Fruit fly (Drosophila melanogaster): ENCODE measurements around the gene REPTOR.
A peak's percentile ranks its signal among the peaks of the same experiment; 100 is the strongest.

The REPTOR gene

dm6 chr3R:24543033-24543675 lies 39.5 kb downstream of the REPTOR start (continued):
- TF ChIP-seq CG10267 (tag; optimal IDR thresholded peaks at IDR 0.05) = peak; percentile 72
- TF ChIP-seq Atf-2 (GFP tag; optimal IDR thresholded peaks at IDR 0.05) = peak; percentile 73
- TF ChIP-seq grn (GFP tag; optimal IDR thresholded peaks at IDR 0.05) = peak; percentile 57
- peak; percentile 67 for TF ChIP-seq disco-r (GFP tag; optimal IDR thresholded peaks at IDR 0.05)
- TF ChIP-seq NfI (GFP tag; optimal IDR thresholded peaks at IDR 0.05) = peak; percentile 97
- peak; percentile 20 for TF ChIP-seq CG33557 (GFP tag; optimal IDR thresholded peaks at IDR 0.05)
- TF ChIP-seq Hey (tag; optimal IDR thresholded peaks at IDR 0.05) = peak; percentile 84
- TF ChIP-seq CG10979 (tag; optimal IDR thresholded peaks at IDR 0.05) = peak; percentile 66
- TF ChIP-seq fd102C (GFP tag; optimal IDR thresholded peaks at IDR 0.05) = no peak
- TF ChIP-seq bcd (GFP tag; optimal IDR thresholded peaks at IDR 0.05) = peak; percentile 92
- TF ChIP-seq CG32772 (GFP tag; IDR thresholded peaks at IDR 0.05) = peak; percentile 93
- no peak for TF ChIP-seq pita (GFP tag; optimal IDR thresholded peaks at IDR 0.05)
- no peak for TF ChIP-seq Jarid2 (GFP tag; optimal IDR thresholded peaks at IDR 0.05)
- peak; percentile 88 for TF ChIP-seq Blimp-1 (GFP tag; optimal IDR thresholded peaks at IDR 0.05)
- TF ChIP-seq CG10654 (GFP tag; optimal IDR thresholded peaks at IDR 0.05) = peak; percentile 71
- no peak; the same call in 1 of the 2 replicates for TF ChIP-seq onecut (GFP tag; IDR thresholded peaks at IDR 0.05)
- peak; percentile 19 for TF ChIP-seq CG14710 (tag; optimal IDR thresholded peaks at IDR 0.05)
- TF ChIP-seq az2 (GFP tag; optimal IDR thresholded peaks at IDR 0.05) = peak; percentile 93
- peak; percentile 98 for TF ChIP-seq CG2120 (GFP tag; optimal IDR thresholded peaks at IDR 0.05)
- no peak for TF ChIP-seq nau (GFP tag; optimal IDR thresholded peaks at IDR 0.05)
- peak; percentile 90 for TF ChIP-seq CG2712 (tag; optimal IDR thresholded peaks at IDR 0.05)
- peak; percentile 56 for TF ChIP-seq crol (GFP tag; IDR thresholded peaks at IDR 0.05)
- peak; percentile 69 for TF ChIP-seq CG3407 (GFP tag; optimal IDR thresholded peaks at IDR 0.05)
- no peak for TF ChIP-seq cad (GFP tag; optimal IDR thresholded peaks at IDR 0.05)
- peak; percentile 82 for TF ChIP-seq ssp (GFP tag; IDR thresholded peaks at IDR 0.05)
- peak; percentile 84 for TF ChIP-seq Rx (GFP tag; IDR thresholded peaks at IDR 0.05)
- peak; percentile 24 for TF ChIP-seq CG14965 (GFP tag; optimal IDR thresholded peaks at IDR 0.05; ENCODE audit: borderline replicate concordance)
- TF ChIP-seq br (optimal IDR thresholded peaks at IDR 0.05) = no peak
- TF ChIP-seq CG10274 (GFP tag; optimal IDR thresholded peaks at IDR 0.05) = peak; percentile 73
- no peak for TF ChIP-seq CG4854 (GFP tag; optimal IDR thresholded peaks at IDR 0.05)
- peak; percentile 86 for TF ChIP-seq CG11093 (GFP tag; IDR thresholded peaks at IDR 0.05)
- TF ChIP-seq CG15601 (tag; optimal IDR thresholded peaks at IDR 0.05) = no peak
- peak; percentile 92 for TF ChIP-seq CG12155 (GFP tag; optimal IDR thresholded peaks at IDR 0.05)
- TF ChIP-seq oc (tag; optimal IDR thresholded peaks at IDR 0.05) = peak; percentile 94
- TF ChIP-seq Hr39 (optimal IDR thresholded peaks at IDR 0.05) = no peak
- TF ChIP-seq Xbp1 (GFP tag; optimal IDR thresholded peaks at IDR 0.05) = peak; percentile 95
- peak; percentile 92 for TF ChIP-seq wdn (GFP tag; IDR thresholded peaks at IDR 0.05)
- TF ChIP-seq CG6175 (GFP tag; IDR thresholded peaks at IDR 0.05) = peak; percentile 93
- peak; percentile 94 for TF ChIP-seq mam (GFP tag; optimal IDR thresholded peaks at IDR 0.05)
- peak; percentile 97 for TF ChIP-seq Mrtf (GFP tag; IDR thresholded peaks at IDR 0.05)
- TF ChIP-seq pan (optimal IDR thresholded peaks at IDR 0.05) = no peak
- peak in 1 of 2 experiments; percentile 96 for TF ChIP-seq pan (GFP tag; optimal IDR thresholded peaks at IDR 0.05 in 1 of 2, IDR thresholded peaks at IDR 0.05 in 1 of 2)
- TF ChIP-seq sr (GFP tag; IDR thresholded peaks at IDR 0.05) = peak; percentile 85; the same call in 2 of the 3 replicates
- TF ChIP-seq CG13424 (tag; optimal IDR thresholded peaks at IDR 0.05) = peak; percentile 96
- TF ChIP-seq Sin3A (optimal IDR thresholded peaks at IDR 0.05) = no peak
- TF ChIP-seq cwo (GFP tag; optimal IDR thresholded peaks at IDR 0.05) = no peak
- TF ChIP-seq Hand (GFP tag; optimal IDR thresholded peaks at IDR 0.05) = peak; percentile 92
- no peak for TF ChIP-seq stwl (tag; optimal IDR thresholded peaks at IDR 0.05)
- TF ChIP-seq Fer3 (tag; optimal IDR thresholded peaks at IDR 0.05) = peak; percentile 91
- peak; percentile 73 for TF ChIP-seq her (GFP tag; optimal IDR thresholded peaks at IDR 0.05)
- TF ChIP-seq MESR4 (GFP tag; optimal IDR thresholded peaks at IDR 0.05) = peak; percentile 32
